Worm (Caenorhabditis elegans) whole organism, L3 larva: ENCODE measurements around the gene K12D12.5.

Experiments
- ama-1 ChIP-seq: fragments of 150-350 bp; optimal IDR thresholded peaks from 2 replicates; lab custom pipeline; 2018
- ceh-16 ChIP-seq: sonication (generic microtip); optimal IDR thresholded peaks from 2 replicates; lab custom pipeline; 2017; ENCODE audit warnings: missing biosample characterization, missing genetic modification characterization
- ceh-28 ChIP-seq: fragments of 150-350 bp; optimal IDR thresholded peaks from 2 replicates; lab custom pipeline; 2014; ENCODE audit warnings: missing biosample characterization, missing genetic modification reagents, missing genetic modification characterization
- ceh-9 ChIP-seq: sonication (generic microtip); optimal IDR thresholded peaks from 2 replicates; lab custom pipeline; 2018; ENCODE audit warnings: missing biosample characterization, missing genetic modification characterization
- daf-12 ChIP-seq: fragments of 150-350 bp; optimal IDR thresholded peaks from 2 replicates; lab custom pipeline; 2014; ENCODE audit warnings: missing biosample characterization, missing genetic modification reagents, missing genetic modification characterization
- egl-5 ChIP-seq: fragments of 150-350 bp; optimal IDR thresholded peaks from 2 replicates; lab custom pipeline; 2017; ENCODE audit warnings: missing biosample characterization, missing genetic modification reagents, missing genetic modification characterization, inconsistent platforms
- elt-3 ChIP-seq, 3 experiments: fragments of 150-350 bp in 1 of 3; sonication (generic microtip) in 2 of 3; optimal IDR thresholded peaks; 2 replicates in 2 of 3; 4 replicates in 1 of 3; lab custom pipeline; 2014 to 2017; ENCODE audit warnings: missing biosample characterization in 3 of 3, missing genetic modification characterization in 3 of 3
- eor-1 ChIP-seq, 2 experiments: fragments of 150-350 bp; optimal IDR thresholded peaks; 2 replicates each; lab custom pipeline; 2014 to 2018; ENCODE audit warnings: missing biosample characterization in 2 of 2, missing genetic modification characterization in 2 of 2
- fkh-10 ChIP-seq: sonication (generic microtip); optimal IDR thresholded peaks from 2 replicates; lab custom pipeline; 2017; ENCODE audit warnings: missing biosample characterization, missing genetic modification reagents, missing genetic modification characterization
- fkh-2 ChIP-seq: fragments of 150-350 bp; optimal IDR thresholded peaks from 2 replicates; lab custom pipeline; 2014; ENCODE audit warnings: missing biosample characterization, missing genetic modification reagents, missing genetic modification characterization
- fos-1 ChIP-seq: fragments of 150-350 bp; optimal IDR thresholded peaks from 2 replicates; lab custom pipeline; 2014; ENCODE audit warnings: missing biosample characterization, missing genetic modification characterization
- lin-15B ChIP-seq: fragments of 150-350 bp; optimal IDR thresholded peaks from 2 replicates; lab custom pipeline; 2014; ENCODE audit warnings: missing biosample characterization, missing genetic modification characterization
- mdl-1 ChIP-seq: fragments of 150-350 bp; optimal IDR thresholded peaks from 2 replicates; lab custom pipeline; 2014; ENCODE audit warnings: missing biosample characterization, missing genetic modification characterization
- mml-1 ChIP-seq: fragments of 150-350 bp; sonication (generic microtip); optimal IDR thresholded peaks from 3 replicates; lab custom pipeline; 2014; ENCODE audit warnings: missing biosample characterization, missing genetic modification characterization
- nfya-1 ChIP-seq: sonication (generic microtip); optimal IDR thresholded peaks from 2 replicates; lab custom pipeline; 2017; ENCODE audit warnings: missing genetic modification characterization, mild to moderate bottlenecking, missing compliant biosample characterization, antibody characterized with exemption, moderate library complexity; ENCODE audit not compliant: insufficient read depth
- nhr-11 ChIP-seq: fragments of 150-350 bp; optimal IDR thresholded peaks from 2 replicates; lab custom pipeline; 2014; ENCODE audit warnings: missing biosample characterization, missing genetic modification characterization
- nhr-23 ChIP-seq: fragments of 150-350 bp; optimal IDR thresholded peaks from 2 replicates; lab custom pipeline; 2014; ENCODE audit warnings: missing biosample characterization, missing genetic modification reagents, missing genetic modification characterization
- nhr-237 ChIP-seq: fragments of 150-350 bp; optimal IDR thresholded peaks from 2 replicates; lab custom pipeline; 2014; ENCODE audit warnings: missing biosample characterization, missing genetic modification characterization
- nhr-25 ChIP-seq: sonication (generic microtip); optimal IDR thresholded peaks from 2 replicates; lab custom pipeline; 2017; ENCODE audit warnings: missing biosample characterization, missing genetic modification characterization
- nhr-28 ChIP-seq: fragments of 150-350 bp; optimal IDR thresholded peaks from 2 replicates; lab custom pipeline; 2014; ENCODE audit warnings: missing biosample characterization, missing genetic modification characterization
- nhr-43 ChIP-seq: sonication (generic microtip); optimal IDR thresholded peaks from 2 replicates; lab custom pipeline; 2016; ENCODE audit warnings: mild to moderate bottlenecking, missing genetic modification characterization, missing compliant biosample characterization; ENCODE audit not compliant: poor library complexity, severe bottlenecking
- nhr-67 ChIP-seq: fragments of 150-350 bp; optimal IDR thresholded peaks from 2 replicates; lab custom pipeline; 2014; ENCODE audit warnings: missing biosample characterization, missing genetic modification characterization
- nhr-76 ChIP-seq: fragments of 150-350 bp; sonication (generic microtip); optimal IDR thresholded peaks from 5 replicates; lab custom pipeline; 2014; ENCODE audit warnings: missing biosample characterization, missing genetic modification characterization
- pha-4 ChIP-seq: fragments of 150-350 bp; optimal IDR thresholded peaks from 2 replicates; lab custom pipeline; 2014; ENCODE audit warnings: missing biosample characterization, missing genetic modification reagents, missing genetic modification characterization
- pqm-1 ChIP-seq: fragments of 150-350 bp; optimal IDR thresholded peaks from 2 replicates; lab custom pipeline; 2017; ENCODE audit warnings: missing biosample characterization, missing genetic modification characterization, inconsistent platforms
- tbx-2 ChIP-seq: sonication (generic microtip); optimal IDR thresholded peaks from 2 replicates; lab custom pipeline; 2016; ENCODE audit warnings: mild to moderate bottlenecking, missing genetic modification characterization, missing compliant biosample characterization
- unc-39 ChIP-seq: sonication (generic microtip); optimal IDR thresholded peaks from 4 replicates; lab custom pipeline; 2017; ENCODE audit warnings: missing biosample characterization, missing genetic modification characterization
- unc-62 ChIP-seq: fragments of 150-350 bp; sonication (generic microtip); optimal IDR thresholded peaks from 4 replicates; lab custom pipeline; 2014; ENCODE audit warnings: missing biosample characterization, missing genetic modification reagents, missing genetic modification characterization
- zag-1 ChIP-seq: fragments of 150-350 bp; optimal IDR thresholded peaks from 2 replicates; lab custom pipeline; 2014; ENCODE audit warnings: missing biosample characterization, missing genetic modification characterization
- ztf-4 ChIP-seq: fragments of 150-350 bp; optimal IDR thresholded peaks from 2 replicates; lab custom pipeline; 2014; ENCODE audit warnings: missing biosample characterization, missing genetic modification characterization

Gene K12D12.5

ce11 chrII:11842766-11843165 is 18.1 kb upstream of the K12D12.5 start:
- TF ChIP-seq nhr-67 (tag; lab: Kevin White, UChicago): no peak
- TF ChIP-seq ama-1 (lab: Kevin White, UChicago): peak; percentile 33
- TF ChIP-seq fkh-2 (tag; lab: Kevin White, UChicago): no peak

DNA sequence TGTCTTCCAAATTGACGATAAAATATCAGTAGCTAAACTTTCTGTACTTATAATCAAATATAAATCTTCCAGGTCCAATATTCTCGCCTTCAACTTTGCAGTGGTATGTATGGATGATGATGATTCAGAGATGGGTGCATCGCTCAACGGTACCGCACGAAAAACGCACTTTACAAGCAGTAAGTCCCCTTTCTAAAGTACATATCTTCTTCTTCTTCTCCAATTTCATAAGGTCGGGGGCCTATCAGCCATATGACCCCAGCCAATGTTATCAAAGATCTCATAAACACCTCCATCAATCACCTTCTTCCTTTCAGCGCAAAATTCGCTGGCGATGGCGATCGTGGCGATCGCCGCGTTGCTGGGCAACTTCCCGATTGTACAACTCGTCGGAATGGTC is 17.4 kb upstream of the K12D12.5 start:
- TF ChIP-seq nhr-23 (tag; lab: Kevin White, UChicago): peak; percentile 48
- TF ChIP-seq ama-1 (lab: Kevin White, UChicago): peak; percentile 21
- peak; percentile 12 for TF ChIP-seq nhr-25 (tag; lab: Kevin White, UChicago)
- TF ChIP-seq elt-3 (tag; optimal IDR thresholded peaks at IDR 0.05; lab: Kevin White, UChicago): peak in 1 of 3 experiments; percentile 24
- TF ChIP-seq fos-1 (tag; lab: Kevin White, UChicago): no peak
- TF ChIP-seq, all 47 proteins: peak for 4

- peak; percentile 93 for TF ChIP-seq ama-1 (lab: Kevin White, UChicago)
- peak; percentile 5 for TF ChIP-seq nhr-43 (tag; lab: Kevin White, UChicago)
- no peak for TF ChIP-seq fkh-10 (GFP tag; lab: Kevin White, UChicago)
Observed at ce11 chrII:11844072-11844471, 16.8 kb upstream of the K12D12.5 start.

DNA sequence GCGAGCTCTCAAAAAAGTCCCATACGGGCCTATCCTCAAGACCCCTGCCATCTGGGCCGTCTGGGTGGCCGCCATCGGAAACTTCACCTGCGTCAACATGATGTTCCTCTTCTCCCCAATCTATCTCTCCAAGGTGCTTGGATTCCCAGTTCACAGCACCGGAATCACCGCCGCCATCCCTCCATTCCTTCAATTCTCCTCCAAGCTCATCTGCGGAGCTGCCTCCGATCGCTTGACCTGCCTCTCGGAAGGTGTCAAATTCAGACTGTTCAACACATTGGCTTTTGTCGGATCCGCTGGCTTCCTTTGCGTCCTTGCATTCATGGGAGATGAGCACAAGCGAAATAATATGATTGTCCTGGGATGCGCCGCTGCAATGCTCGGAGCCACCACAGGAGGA is 15.8 kb upstream of the K12D12.5 start:
- TF ChIP-seq ztf-4 (tag; lab: Kevin White, UChicago): no peak

ce11 chrII:11845954-11846353 is 14.9 kb upstream of the K12D12.5 start:
- TF ChIP-seq fkh-2 (tag; lab: Kevin White, UChicago): no peak
- peak; percentile 87 for TF ChIP-seq ama-1 (lab: Kevin White, UChicago)
- TF ChIP-seq mdl-1 (tag; lab: Kevin White, UChicago): no peak
- TF ChIP-seq nhr-11: no peak
- no peak for TF ChIP-seq nhr-28
- no peak for TF ChIP-seq pqm-1 (tag; lab: Kevin White, UChicago)
- TF ChIP-seq ceh-28 (tag; lab: Kevin White, UChicago): no peak
- TF ChIP-seq elt-3 (tag; optimal IDR thresholded peaks at IDR 0.05; lab: Kevin White, UChicago): peak in 1 of 3 experiments; percentile 88

DNA sequence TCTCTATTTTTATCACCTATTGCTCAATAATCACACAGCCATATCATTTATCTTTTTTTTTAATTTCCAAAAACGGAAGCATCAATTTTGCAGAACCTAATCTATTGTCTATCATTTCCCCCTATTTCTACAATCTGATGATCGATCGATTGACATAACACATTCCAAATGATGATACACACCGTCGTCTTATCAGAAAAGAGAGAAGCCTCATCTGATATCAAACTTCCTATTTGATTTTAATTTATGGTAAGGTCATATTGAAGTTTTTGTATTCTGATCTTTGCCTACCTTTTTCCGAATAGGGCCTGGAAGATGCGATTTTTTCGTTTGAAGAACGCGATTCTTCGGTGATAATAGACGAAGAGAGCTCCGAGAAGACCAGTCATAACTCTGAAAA is 11.3 kb upstream of the K12D12.5 start:
- TF ChIP-seq nhr-237 (tag; lab: Kevin White, UChicago): no peak
- peak; percentile 30 for TF ChIP-seq nhr-23 (tag; lab: Kevin White, UChicago)
- peak; percentile 76 for TF ChIP-seq nhr-76
- no peak for TF ChIP-seq nhr-25 (tag; lab: Kevin White, UChicago)
- TF ChIP-seq elt-3 (tag; optimal IDR thresholded peaks at IDR 0.05; lab: Kevin White, UChicago): peak in 1 of 3 experiments; percentile 24

DNA sequence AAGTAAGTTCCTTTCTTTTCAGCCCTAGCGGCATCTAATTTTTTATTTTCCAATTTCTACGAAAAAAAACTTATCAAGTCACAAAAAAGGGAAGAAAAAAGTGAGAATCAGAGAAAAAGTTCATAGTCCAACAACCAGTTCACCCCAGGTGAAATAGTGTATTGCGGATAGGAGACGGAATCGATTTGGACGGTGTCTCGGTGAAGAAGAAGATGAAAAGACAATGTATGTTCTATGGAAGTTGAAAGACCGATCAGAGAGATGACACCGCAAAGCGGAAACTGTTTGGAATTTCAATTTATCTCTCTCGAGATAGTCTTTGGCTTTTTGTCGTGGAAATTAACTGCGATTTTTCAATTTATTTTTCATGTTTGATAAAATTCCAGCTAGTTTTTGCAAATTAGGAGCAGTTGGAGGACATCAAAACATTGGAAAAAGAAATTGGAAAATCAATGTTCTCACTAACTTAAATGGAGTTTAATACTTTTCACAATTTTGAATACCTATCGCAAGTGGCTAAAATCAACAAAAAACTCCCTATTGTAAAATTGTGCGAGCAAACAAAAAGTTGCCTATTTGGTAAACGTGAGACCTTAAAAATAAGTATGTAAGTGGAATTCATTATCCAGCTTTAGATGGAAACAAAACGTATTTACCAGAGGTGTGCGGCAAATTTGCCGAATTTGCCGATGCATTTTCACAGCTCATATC is 8.5 kb upstream of the K12D12.5 start:
- no peak for TF ChIP-seq unc-62 (GFP tag; lab: Kevin White, UChicago)
- peak; percentile 69 for TF ChIP-seq nhr-23 (tag; lab: Kevin White, UChicago)
- no peak for TF ChIP-seq ceh-9 (tag; lab: Kevin White, UChicago)
- TF ChIP-seq nhr-43 (tag; lab: Kevin White, UChicago): peak; percentile 72
- no peak for TF ChIP-seq lin-15B (tag; lab: Kevin White, UChicago)
- TF ChIP-seq fos-1 (tag; lab: Kevin White, UChicago): no peak
- no peak for TF ChIP-seq nhr-67 (tag; lab: Kevin White, UChicago)
- no peak for TF ChIP-seq egl-5 (tag; lab: Kevin White, UChicago)
- no peak for TF ChIP-seq daf-12 (tag; lab: Kevin White, UChicago)
- TF ChIP-seq ama-1 (lab: Kevin White, UChicago): no peak
- TF ChIP-seq mml-1 (tag; lab: Kevin White, UChicago): no peak
- TF ChIP-seq pqm-1 (tag; lab: Kevin White, UChicago): no peak
- TF ChIP-seq zag-1 (tag; lab: Kevin White, UChicago): no peak
- no peak for TF ChIP-seq pha-4 (tag; lab: Kevin White, UChicago)
- TF ChIP-seq eor-1 (tag; optimal IDR thresholded peaks at IDR 0.05; lab: Kevin White, UChicago): no peak
- no peak for TF ChIP-seq tbx-2
- TF ChIP-seq nhr-25 (tag; lab: Kevin White, UChicago): peak; percentile 70
- TF ChIP-seq unc-39 (tag; lab: Kevin White, UChicago): no peak
- TF ChIP-seq nfya-1 (tag; lab: Kevin White, UChicago): no peak
- TF ChIP-seq ceh-16 (tag; lab: Kevin White, UChicago): no peak
